Worm (Caenorhabditis elegans): Measurements from ENCODE around the gene T01G1.4.

T01G1.4 gene

DNA sequence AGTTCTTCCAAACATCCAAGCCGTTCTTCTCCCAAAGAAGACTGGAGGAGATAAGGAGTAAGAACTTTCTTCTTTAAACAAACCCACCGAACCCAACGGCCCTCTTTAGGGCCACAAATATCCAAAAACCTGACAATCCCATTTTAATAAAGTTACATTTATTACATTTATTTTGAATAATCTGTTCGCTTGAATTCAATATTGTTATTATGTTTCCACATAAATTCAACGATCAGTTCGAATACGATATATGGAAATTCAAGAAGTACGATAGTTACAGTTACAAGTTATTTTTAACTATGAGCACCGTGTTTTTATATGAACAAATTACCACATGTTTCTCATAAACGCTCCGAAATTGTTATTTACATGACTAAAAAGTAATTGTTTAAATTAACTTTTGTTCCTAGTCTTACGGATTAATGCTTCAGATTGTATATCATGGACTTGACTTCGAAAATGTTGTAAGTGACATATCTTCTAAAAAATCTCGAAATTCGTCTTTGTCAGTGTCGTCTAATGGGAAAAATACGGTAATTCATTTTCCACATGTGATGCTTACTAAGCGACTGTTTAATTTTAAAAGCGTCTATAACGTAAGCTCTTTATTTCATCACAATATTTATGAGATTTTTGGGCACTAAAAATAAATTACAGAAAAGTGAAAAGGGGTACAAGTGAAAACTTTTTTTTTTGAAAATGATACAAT lies 20.4 kb downstream of the T01G1.4 start (continued):
- no peak for TF ChIP-seq sea-2 (GFP tag; IDR thresholded peaks at IDR 0.05)
- TF ChIP-seq ztf-3 (GFP tag; optimal IDR thresholded peaks at IDR 0.05) = no peak
- TF ChIP-seq ztf-22 (GFP tag; optimal IDR thresholded peaks at IDR 0.05) = no peak

ce11 chrIV:11337560-11337959 lies 23.7 kb downstream of the T01G1.4 start:
- TF ChIP-seq attf-6 (GFP tag; IDR thresholded peaks at IDR 0.05) (peak; percentile 83), lin-26 (GFP tag; IDR thresholded peaks at IDR 0.05) (peak; percentile 85), madf-6 (GFP tag; IDR thresholded peaks at IDR 0.05) (peak; percentile 70), F39B2.1 (GFP tag; IDR thresholded peaks at IDR 0.05) (peak; percentile 90), ekl-4 (GFP tag; IDR thresholded peaks at IDR 0.05) (peak; percentile 82), madf-3 (GFP tag; IDR thresholded peaks at IDR 0.05) (0 out of 2 replicates have a peak, but pooled peaks have one; percentile 16), Y53G8AR.9 (GFP tag; conservative IDR thresholded peaks at IDR 0.05) (peak; percentile 66), Y95B8A.8 (GFP tag; IDR thresholded peaks at IDR 0.05) (peak; percentile 74; the same call in 1 of the 2 replicates), ztf-25 (GFP tag; IDR thresholded peaks at IDR 0.05) (0 out of 2 replicates have a peak, but pooled peaks have one; percentile 23), ceh-100 (GFP tag; IDR thresholded peaks at IDR 0.05) (peak; percentile 22; the same call in 1 of the 2 replicates), hsf-1 (GFP tag; IDR thresholded peaks at IDR 0.05) (peak; percentile 63), F33H1.4 (GFP tag; IDR thresholded peaks at IDR 0.05) (peak; percentile 32; the same call in 1 of the 2 replicates), hmg-1.2 (GFP tag; IDR thresholded peaks at IDR 0.05) (peak; percentile 36; the same call in 1 of the 2 replicates), dox-1 (GFP tag; IDR thresholded peaks at IDR 0.05) (peak; percentile 63), rcor-1 (GFP tag; IDR thresholded peaks at IDR 0.05) (peak; percentile 55), egl-44 (GFP tag; IDR thresholded peaks at IDR 0.05) (peak; percentile 82)

DNA sequence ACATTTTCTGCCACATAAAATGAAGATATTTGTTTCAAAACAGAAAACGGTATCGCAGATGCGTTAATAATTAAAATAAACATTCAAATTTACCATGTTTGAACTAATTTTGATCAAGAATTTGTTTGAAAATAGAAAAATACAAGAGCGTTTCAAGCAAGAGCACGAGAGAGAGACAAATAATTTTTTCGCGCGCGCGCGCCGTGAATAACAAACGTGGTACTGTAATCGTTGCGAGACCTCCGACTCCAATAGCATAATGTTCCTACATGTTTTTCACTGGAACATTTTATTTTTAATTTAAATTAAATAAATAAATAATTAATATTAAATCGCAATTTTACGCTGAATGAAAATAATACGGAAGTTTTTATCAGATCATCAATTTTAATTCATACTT lies 24.3 kb downstream of the T01G1.4 start, which contains the start of gene F54E12.2:
Gene F54E12.2, minus strand, starts transcription at position 164 of the 400 bp plus-strand sequence.
- TF ChIP-seq lin-54 (GFP tag; optimal IDR thresholded peaks at IDR 0.05) = peak; percentile 82
- peak in 1 of 3 experiments; percentile 75 for TF ChIP-seq lin-35 (GFP tag; optimal IDR thresholded peaks at IDR 0.05)
- peak; percentile 99 for TF ChIP-seq madf-6 (GFP tag; IDR thresholded peaks at IDR 0.05)
- TF ChIP-seq ekl-4 (GFP tag; IDR thresholded peaks at IDR 0.05) = peak; percentile 30; the same call in 1 of the 2 replicates
- TF ChIP-seq tbp1 (GFP tag; optimal IDR thresholded peaks at IDR 0.05) = peak; percentile 68
- TF ChIP-seq chd-7 (tag; optimal IDR thresholded peaks at IDR 0.05) = no peak
- TF ChIP-seq snpc-3.4 (tag; optimal IDR thresholded peaks at IDR 0.05) = peak; percentile 94
- TF ChIP-seq ets-4 (GFP tag; optimal IDR thresholded peaks at IDR 0.05) = no peak
- TF ChIP-seq sea-2 (GFP tag; IDR thresholded peaks at IDR 0.05) = no peak
- TF ChIP-seq somi-1 (GFP tag; optimal IDR thresholded peaks at IDR 0.05) = no peak
- peak; percentile 98 for TF ChIP-seq efl-1 (GFP tag; optimal IDR thresholded peaks at IDR 0.05)
- no peak for TF ChIP-seq zfh-2 (GFP tag; conservative IDR thresholded peaks at IDR 0.05)
- no peak for TF ChIP-seq fkh-3 (tag; optimal IDR thresholded peaks at IDR 0.05)
- TF ChIP-seq unc-62 (GFP tag; optimal IDR thresholded peaks at IDR 0.05) = no peak
- TF ChIP-seq pha-4 (tag; optimal IDR thresholded peaks at IDR 0.05) = no peak
- TF ChIP-seq ztf-25 (GFP tag; IDR thresholded peaks at IDR 0.05) = peak; percentile 83; the same call in 1 of the 2 replicates
- no peak for TF ChIP-seq lin-40 (tag; optimal IDR thresholded peaks at IDR 0.05)
- no peak; the same call in 1 of the 2 replicates for TF ChIP-seq lir-1 (GFP tag; conservative IDR thresholded peaks at IDR 0.05)
- TF ChIP-seq ztf-28 (GFP tag; IDR thresholded peaks at IDR 0.05) = peak; percentile 82; the same call in 1 of the 2 replicates
- peak; percentile 57; the same call in 1 of the 2 replicates for TF ChIP-seq mcd-1 (GFP tag; IDR thresholded peaks at IDR 0.05)
- no peak for TF ChIP-seq attf-5 (GFP tag; optimal IDR thresholded peaks at IDR 0.05)
- TF ChIP-seq Y56A3A.18 (GFP tag; IDR thresholded peaks at IDR 0.05) = no peak
- peak; percentile 97 for TF ChIP-seq lsl-1 (GFP tag; optimal IDR thresholded peaks at IDR 0.05)
- TF ChIP-seq him-1 (tag; optimal IDR thresholded peaks at IDR 0.05) = no peak
- no peak for TF ChIP-seq lsy-27 (tag; optimal IDR thresholded peaks at IDR 0.05; ENCODE audit: borderline replicate concordance, insufficient read depth)
- peak; percentile 35; the same call in 1 of the 2 replicates for TF ChIP-seq Y67H2A.10 (GFP tag; conservative IDR thresholded peaks at IDR 0.05)
- no peak for TF ChIP-seq mel-28 (tag; optimal IDR thresholded peaks at IDR 0.05; ENCODE audit: borderline replicate concordance)
- no peak for TF ChIP-seq atf-7 (tag; optimal IDR thresholded peaks at IDR 0.05)
- peak; percentile 67 for TF ChIP-seq lin-26 (GFP tag; IDR thresholded peaks at IDR 0.05)
- TF ChIP-seq B0336.3 (GFP tag; IDR thresholded peaks at IDR 0.05) = no peak

Measured in whole organism, young adult.